Worm (Caenorhabditis elegans): ENCODE measurements around the gene srsx-11.

srsx-11 gene

ce11 chrV:4983091-4983490, 4.1 kb upstream of the srsx-11 start, which contains the start of gene srsx-13:
TSS of gene srsx-13 (minus strand) at chrV:4983191.
- TF ChIP-seq lsy-2 (tag; optimal IDR thresholded peaks at IDR 0.05) = no peak
- no peak for TF ChIP-seq zag-1 (tag; optimal IDR thresholded peaks at IDR 0.05)
- TF ChIP-seq nhr-6 (tag; optimal IDR thresholded peaks at IDR 0.05) = no peak
- no peak for TF ChIP-seq ztf-11 (tag; optimal IDR thresholded peaks at IDR 0.05)
- no peak for TF ChIP-seq lin-39 (tag; optimal IDR thresholded peaks at IDR 0.05)
- TF ChIP-seq mdl-1 (tag; optimal IDR thresholded peaks at IDR 0.05) = no peak
- TF ChIP-seq ama-1 (optimal IDR thresholded peaks at IDR 0.05) = no peak
- no peak for TF ChIP-seq snpc-4 (tag; optimal IDR thresholded peaks at IDR 0.05)
- TF ChIP-seq ztf-1 (GFP tag; conservative IDR thresholded peaks at IDR 0.05) = no peak
- TF ChIP-seq elt-3 (tag; optimal IDR thresholded peaks at IDR 0.05) = no peak
- TF ChIP-seq nhr-25 (tag; optimal IDR thresholded peaks at IDR 0.05) = no peak
- TF ChIP-seq gmeb-1 (tag; optimal IDR thresholded peaks at IDR 0.05) = no peak
- no peak for TF ChIP-seq mab-5 (tag; optimal IDR thresholded peaks at IDR 0.05)
- TF ChIP-seq ZK546.5 (tag; optimal IDR thresholded peaks at IDR 0.05) = no peak
- no peak for TF ChIP-seq nhr-237 (tag; optimal IDR thresholded peaks at IDR 0.05)
- TF ChIP-seq nhr-11 (tag; optimal IDR thresholded peaks at IDR 0.05) = no peak
- TF ChIP-seq sma-3 (GFP tag; optimal IDR thresholded peaks at IDR 0.05) = no peak
- no peak for TF ChIP-seq skn-1 (tag; optimal IDR thresholded peaks at IDR 0.05)
- no peak for TF ChIP-seq R02D3.7 (tag; optimal IDR thresholded peaks at IDR 0.05)

- TF ChIP-seq unc-39 (tag; optimal IDR thresholded peaks at IDR 0.05) (no peak), nhr-129 (tag; optimal IDR thresholded peaks at IDR 0.05) (no peak), ztf-4 (tag; optimal IDR thresholded peaks at IDR 0.05) (no peak), nhr-25 (tag; optimal IDR thresholded peaks at IDR 0.05) (no peak), R02D3.7 (tag; optimal IDR thresholded peaks at IDR 0.05) (no peak), blmp-1 (tag; optimal IDR thresholded peaks at IDR 0.05; ENCODE audit: insufficient read depth) (no peak), elt-3 (tag; optimal IDR thresholded peaks at IDR 0.05) (no peak), ceh-16 (tag; optimal IDR thresholded peaks at IDR 0.05) (no peak)
These were observed 1.9 kb upstream of the srsx-11 start, which contains the start of gene srsx-12 for ce11 chrV:4980873-4981272. TSS of gene srsx-12 (minus strand) at chrV:4980973.

ce11 chrV:4980094-4980493, 1.1 kb upstream of the srsx-11 start:
- TF ChIP-seq sma-9 (GFP tag; optimal IDR thresholded peaks at IDR 0.05) = no peak
- TF ChIP-seq sma-9 (tag; optimal IDR thresholded peaks at IDR 0.05) = no peak
- TF ChIP-seq unc-39 (tag; optimal IDR thresholded peaks at IDR 0.05) = no peak
- TF ChIP-seq ztf-11 (tag; optimal IDR thresholded peaks at IDR 0.05) = no peak
- no peak for TF ChIP-seq nhr-237 (tag; optimal IDR thresholded peaks at IDR 0.05)
- no peak for TF ChIP-seq ama-1 (optimal IDR thresholded peaks at IDR 0.05)
- TF ChIP-seq ceh-82 (tag; optimal IDR thresholded peaks at IDR 0.05) = no peak
- TF ChIP-seq sem-4 (tag; optimal IDR thresholded peaks at IDR 0.05) = no peak
- no peak for TF ChIP-seq C34F6.9 (tag; optimal IDR thresholded peaks at IDR 0.05)
- TF ChIP-seq ztf-1 (GFP tag; conservative IDR thresholded peaks at IDR 0.05) = no peak

- no peak for TF ChIP-seq R02D3.7 (tag; optimal IDR thresholded peaks at IDR 0.05)
These were observed 1.4 kb downstream of the srsx-11 start for ce11 chrV:4977539-4977938.

ce11 chrV:4975140-4975539, 3.8 kb downstream of the srsx-11 start, which contains the start of gene F26G5.1:
TSS of gene F26G5.1 (plus strand) at chrV:4975478.
- no peak for TF ChIP-seq nhr-21 (tag; optimal IDR thresholded peaks at IDR 0.05)
- TF ChIP-seq sem-4 (tag; optimal IDR thresholded peaks at IDR 0.05) = no peak
- TF ChIP-seq nhr-129 (tag; optimal IDR thresholded peaks at IDR 0.05) = no peak
- TF ChIP-seq ceh-16 (tag; optimal IDR thresholded peaks at IDR 0.05) = no peak
- TF ChIP-seq ztf-11 (tag; optimal IDR thresholded peaks at IDR 0.05) = no peak
- TF ChIP-seq Y55F3AM.14 (GFP tag; optimal IDR thresholded peaks at IDR 0.05) = no peak
- no peak for TF ChIP-seq nhr-10 (tag; optimal IDR thresholded peaks at IDR 0.05)
- no peak for TF ChIP-seq blmp-1 (tag; optimal IDR thresholded peaks at IDR 0.05; ENCODE audit: insufficient read depth)
- TF ChIP-seq C34F6.9 (tag; optimal IDR thresholded peaks at IDR 0.05) = no peak
- no peak for TF ChIP-seq aly-2 (tag; optimal IDR thresholded peaks at IDR 0.05)
- no peak for TF ChIP-seq dmd-4 (tag; optimal IDR thresholded peaks at IDR 0.05)
- TF ChIP-seq lin-13 (GFP tag; optimal IDR thresholded peaks at IDR 0.05) = no peak
- TF ChIP-seq ama-1 (optimal IDR thresholded peaks at IDR 0.05) = no peak
- TF ChIP-seq nhr-11 (tag; optimal IDR thresholded peaks at IDR 0.05) = no peak
- TF ChIP-seq zag-1 (tag; optimal IDR thresholded peaks at IDR 0.05) = no peak
- no peak for TF ChIP-seq elt-1 (tag; optimal IDR thresholded peaks at IDR 0.05)
- TF ChIP-seq mbf-1 (tag; optimal IDR thresholded peaks at IDR 0.05) = no peak
- TF ChIP-seq fos-1 (tag; optimal IDR thresholded peaks at IDR 0.05) = no peak
- TF ChIP-seq mab-5 (tag; optimal IDR thresholded peaks at IDR 0.05) = no peak

Measured in whole organism, L2 larva.